Worm (Caenorhabditis elegans) whole organism, midembryonic: Measurements from ENCODE around the gene F11A5.18.

Experiments
- flt-1 ChIP-seq: fragments of 200-800 bp; sonication (Bioruptor generic); IDR thresholded peaks from 2 replicates; pipeline ENCODE4 v1.3.6; 2022; ENCODE audit warnings: missing genetic modification characterization, missing compliant biosample characterization
- klf-2 ChIP-seq: fragments of 200-800 bp; sonication (Bioruptor generic); conservative IDR thresholded peaks from 2 replicates; pipeline ENCODE4 v1.3.6; 2022; ENCODE audit warnings: missing genetic modification reagents, missing genetic modification characterization, missing compliant biosample characterization
- med-1 ChIP-seq: sonication (generic microtip); optimal IDR thresholded peaks from 2 replicates; lab custom pipeline; 2017; ENCODE audit warnings: missing genetic modification characterization, mild to moderate bottlenecking, missing compliant biosample characterization, antibody characterized with exemption, missing genetic modification reagents; ENCODE audit not compliant: insufficient read depth
- ztf-23 ChIP-seq: fragments of 200-800 bp; sonication (Bioruptor generic); IDR thresholded peaks from 2 replicates; pipeline ENCODE4 v1.3.6; 2022; ENCODE audit warnings: missing genetic modification reagents, missing genetic modification characterization, missing compliant biosample characterization

- no peak for TF ChIP-seq flt-1 (GFP tag; lab: Robert Waterston, UW)
- no peak for TF ChIP-seq ztf-23 (GFP tag; lab: Robert Waterston, UW)
- no peak for TF ChIP-seq med-1 (GFP tag; lab: Kevin White, UChicago)
- no peak for TF ChIP-seq klf-2 (GFP tag; lab: Robert Waterston, UW)
These were observed 21.3 kb downstream of the F11A5.18 start, which contains the start of gene stdh-2 for ce11 chrV:16224027-16224426.
